Fruit fly (Drosophila melanogaster): ENCODE results near the gene ValRS-m.

ValRS-m gene

dm6 chr3L:8925679-8926078 is 38.9 kb downstream of the ValRS-m start (continued):
- TF ChIP-seq CG17359 (tag; optimal IDR thresholded peaks at IDR 0.05) = peak; percentile 75
- TF ChIP-seq Sry-β (GFP tag; optimal IDR thresholded peaks at IDR 0.05) = peak; percentile 41
- no peak for TF ChIP-seq Dip2 (GFP tag; IDR thresholded peaks at IDR 0.05)
- peak; percentile 27 for TF ChIP-seq CG17568 (GFP tag; optimal IDR thresholded peaks at IDR 0.05)
- peak in 1 of 2 experiments; percentile 24 for TF ChIP-seq eve (GFP tag; optimal IDR thresholded peaks at IDR 0.05)
- no peak for TF ChIP-seq Ptx1 (GFP tag; IDR thresholded peaks at IDR 0.05)
- TF ChIP-seq en (GFP tag; optimal IDR thresholded peaks at IDR 0.05) = no peak
- TF ChIP-seq CG2678 (tag; optimal IDR thresholded peaks at IDR 0.05) = peak; percentile 67
- no peak for TF ChIP-seq tin (GFP tag; optimal IDR thresholded peaks at IDR 0.05)
- peak; percentile 94 for TF ChIP-seq Blimp-1 (GFP tag; optimal IDR thresholded peaks at IDR 0.05)
- TF ChIP-seq sens (GFP tag) = peak; percentile 85
- no peak for TF ChIP-seq Gsc (GFP tag; IDR thresholded peaks at IDR 0.05)
- no peak for TF ChIP-seq B-H1 (GFP tag; IDR thresholded peaks at IDR 0.05)
- TF ChIP-seq Hr3 (GFP tag; optimal IDR thresholded peaks at IDR 0.05) = no peak
- no peak for TF ChIP-seq Scr (GFP tag; IDR thresholded peaks at IDR 0.05; ENCODE audit: partially characterized antibody)
- no peak for TF ChIP-seq twi (tag; optimal IDR thresholded peaks at IDR 0.05)
- no peak for TF ChIP-seq CG18619 (GFP tag; optimal IDR thresholded peaks at IDR 0.05)
- no peak for TF ChIP-seq HLHmδ (GFP tag; optimal IDR thresholded peaks at IDR 0.05)
- TF ChIP-seq Ssrp (tag; optimal IDR thresholded peaks at IDR 0.05) = no peak
- TF ChIP-seq Chrac-16 (GFP tag; optimal IDR thresholded peaks at IDR 0.05) = no peak
- TF ChIP-seq sd (tag; optimal IDR thresholded peaks at IDR 0.05) = no peak
- no peak for TF ChIP-seq Dref (GFP tag; IDR thresholded peaks at IDR 0.05)
- TF ChIP-seq gem (tag; optimal IDR thresholded peaks at IDR 0.05) = peak; percentile 60
- no peak for TF ChIP-seq Nf-YA (GFP tag; IDR thresholded peaks at IDR 0.05)
- no peak for TF ChIP-seq cato (GFP tag; optimal IDR thresholded peaks at IDR 0.05; ENCODE audit: borderline replicate concordance)
- no peak for TF ChIP-seq CG11696 (GFP tag; IDR thresholded peaks at IDR 0.05)
- no peak for TF ChIP-seq CG7372 (GFP tag; IDR thresholded peaks at IDR 0.05)
- TF ChIP-seq Xrp1 (GFP tag; IDR thresholded peaks at IDR 0.05) = peak; percentile 74
- no peak for TF ChIP-seq CTCF (GFP tag; optimal IDR thresholded peaks at IDR 0.05)
- TF ChIP-seq CG11504 (tag; optimal IDR thresholded peaks at IDR 0.05) = peak; percentile 14
- peak; percentile 3 for TF ChIP-seq Vsx1 (GFP tag; optimal IDR thresholded peaks at IDR 0.05)
- peak; percentile 31 for TF ChIP-seq CG10979 (tag; optimal IDR thresholded peaks at IDR 0.05)
- peak; percentile 23 for TF ChIP-seq CG13424 (tag; optimal IDR thresholded peaks at IDR 0.05)
- 0 out of 3 replicates have a peak, but pooled peaks have one; percentile 13 for TF ChIP-seq Optix (GFP tag; IDR thresholded peaks at IDR 0.05)
- TF ChIP-seq CG2875 (GFP tag; optimal IDR thresholded peaks at IDR 0.05) = peak; percentile 83
- TF ChIP-seq kay (GFP tag; optimal IDR thresholded peaks at IDR 0.05) = no peak
- no peak for TF ChIP-seq MESR4 (GFP tag; optimal IDR thresholded peaks at IDR 0.05)
- TF ChIP-seq CG6683 (GFP tag; optimal IDR thresholded peaks at IDR 0.05) = no peak
- TF ChIP-seq HLH54F (GFP tag; optimal IDR thresholded peaks at IDR 0.05) = no peak
- TF ChIP-seq bab2 (GFP tag; optimal IDR thresholded peaks at IDR 0.05) = peak; percentile 10
- TF ChIP-seq Dbx (GFP tag; IDR thresholded peaks at IDR 0.05) = no peak
- TF ChIP-seq Dad (GFP tag; optimal IDR thresholded peaks at IDR 0.05) = no peak
- TF ChIP-seq CG4730 (GFP tag; IDR thresholded peaks at IDR 0.05) = no peak
- TF ChIP-seq nau (GFP tag; optimal IDR thresholded peaks at IDR 0.05) = peak; percentile 34
- TF ChIP-seq z (GFP tag; IDR thresholded peaks at IDR 0.05) = 0 out of 3 replicates have a peak, but pooled peaks have one; percentile 14
- no peak for TF ChIP-seq NfI (GFP tag; optimal IDR thresholded peaks at IDR 0.05)
- no peak for TF ChIP-seq dpn (GFP tag; optimal IDR thresholded peaks at IDR 0.05)
- TF ChIP-seq gce (GFP tag; IDR thresholded peaks at IDR 0.05) = peak; percentile 59; the same call in 2 of the 3 replicates
- TF ChIP-seq CoRest (tag; optimal IDR thresholded peaks at IDR 0.05) = peak; percentile 33
- no peak for TF ChIP-seq Doc3 (GFP tag; IDR thresholded peaks at IDR 0.05; ENCODE audit: partially characterized antibody)
- TF ChIP-seq CG13775 (GFP tag; optimal IDR thresholded peaks at IDR 0.05) = no peak
- no peak for TF ChIP-seq CG11247 (GFP tag; IDR thresholded peaks at IDR 0.05)

Data from whole organism, embryonic.